Worm (Caenorhabditis elegans) whole organism, young adult: Measurements from ENCODE around the gene C09G9.8.

Experiments
- B0261.1 ChIP-seq: sonication (generic microtip); optimal IDR thresholded peaks from 2 replicates; lab custom pipeline; 2016; ENCODE audit warnings: mild to moderate bottlenecking, missing genetic modification characterization, moderate library complexity, missing compliant biosample characterization
- B0336.3 ChIP-seq: fragments of 200-800 bp; sonication (Bioruptor generic); IDR thresholded peaks from 2 replicates; pipeline ENCODE4 v1.3.6; 2022; ENCODE audit warnings: missing genetic modification characterization, missing compliant biosample characterization
- D2030.7 ChIP-seq: fragments of 200-800 bp; sonication (Bioruptor generic); IDR thresholded peaks from 2 replicates; pipeline ENCODE4 v1.3.6; 2022; ENCODE audit warnings: missing genetic modification reagents, missing genetic modification characterization, missing compliant biosample characterization
- F22D6.2 ChIP-seq: sonication (generic microtip); optimal IDR thresholded peaks from 2 replicates; lab custom pipeline; 2016; ENCODE audit warnings: mild to moderate bottlenecking, missing genetic modification characterization, missing compliant biosample characterization
- F33H1.4 ChIP-seq: fragments of 200-800 bp; sonication (Bioruptor generic); IDR thresholded peaks from 2 replicates; pipeline ENCODE4 v1.3.6; 2022; ENCODE audit warnings: missing genetic modification reagents, missing genetic modification characterization, missing compliant biosample characterization
- F37B4.10 ChIP-seq: fragments of 200-800 bp; sonication (Bioruptor generic); IDR thresholded peaks from 2 replicates; pipeline ENCODE4 v1.3.6; 2022; ENCODE audit warnings: missing genetic modification characterization, missing compliant biosample characterization
- F49E8.2 ChIP-seq: sonication (generic microtip); optimal IDR thresholded peaks from 3 replicates; lab custom pipeline; 2017; ENCODE audit warnings: missing genetic modification characterization, mild to moderate bottlenecking, missing compliant biosample characterization, antibody characterized with exemption, moderate library complexity; ENCODE audit not compliant: insufficient read depth
- F52B5.7 ChIP-seq: sonication (generic microtip); optimal IDR thresholded peaks from 2 replicates; lab custom pipeline; 2016; ENCODE audit warnings: mild to moderate bottlenecking, missing genetic modification characterization, missing compliant biosample characterization
- K12H6.12 ChIP-seq: fragments of 200-800 bp; sonication (Bioruptor generic); optimal IDR thresholded peaks from 2 replicates; lab custom pipeline; 2018; ENCODE audit warnings: mild to moderate bottlenecking, missing genetic modification characterization, missing compliant biosample characterization
- T07F8.4 ChIP-seq: sonication (generic microtip); optimal IDR thresholded peaks from 2 replicates; lab custom pipeline; 2016; ENCODE audit warnings: mild to moderate bottlenecking, missing genetic modification characterization, moderate library complexity, missing compliant biosample characterization
- Y53F4B.3 ChIP-seq: fragments of 200-800 bp; sonication (Bioruptor generic); IDR thresholded peaks from 2 replicates; pipeline ENCODE4 v1.3.6; 2022; ENCODE audit warnings: missing genetic modification reagents, missing genetic modification characterization, missing compliant biosample characterization
- Y79H2A.3 ChIP-seq: fragments of 200-800 bp; sonication (Bioruptor generic); conservative IDR thresholded peaks from 2 replicates; pipeline ENCODE4 v1.3.6; 2022; ENCODE audit warnings: missing genetic modification reagents, missing genetic modification characterization, missing compliant biosample characterization
- Y95B8A.8 ChIP-seq: fragments of 200-800 bp; sonication (Bioruptor generic); IDR thresholded peaks from 2 replicates; pipeline ENCODE4 v1.3.6; 2022; ENCODE audit warnings: missing genetic modification reagents, missing genetic modification characterization, missing compliant biosample characterization
- ZK185.1 ChIP-seq: sonication (generic microtip); optimal IDR thresholded peaks from 2 replicates; lab custom pipeline; 2016; ENCODE audit warnings: mild to moderate bottlenecking, missing genetic modification characterization, missing compliant biosample characterization; ENCODE audit not compliant: poor library complexity, severe bottlenecking
- ama-1 ChIP-seq, 3 experiments: fragments of 150-350 bp in 1 of 3; sonication (generic microtip) in 2 of 3; optimal IDR thresholded peaks; 2 replicates each; lab custom pipeline; 2014 to 2018; ENCODE audit warnings: missing biosample characterization in 2 of 3, missing genetic modification characterization in 2 of 3, missing genetic modification reagents in 2 of 3
- aptf-2 ChIP-seq: fragments of 200-800 bp; sonication (Bioruptor generic); conservative IDR thresholded peaks from 2 replicates; pipeline ENCODE4 v1.3.6; 2022; ENCODE audit warnings: missing genetic modification reagents, missing genetic modification characterization, missing compliant biosample characterization
- aptf-3 ChIP-seq: fragments of 200-800 bp; sonication (Bioruptor generic); IDR thresholded peaks from 2 replicates; pipeline ENCODE4 v1.3.6; 2022; ENCODE audit warnings: missing genetic modification characterization, missing compliant biosample characterization
- bed-2 ChIP-seq: fragments of 200-800 bp; sonication (Bioruptor generic); IDR thresholded peaks from 2 replicates; pipeline ENCODE4 v1.3.6; 2022; ENCODE audit warnings: missing genetic modification reagents, missing genetic modification characterization, missing compliant biosample characterization
- cebp-1 ChIP-seq, 2 experiments: fragments of 200-800 bp in 1 of 2; sonication (Bioruptor generic) in 1 of 2; sonication (generic microtip) in 1 of 2; IDR thresholded peaks in 1 of 2; optimal IDR thresholded peaks in 1 of 2; 2 replicates each; pipeline versions ENCODE4 v1.3.6 to Lab custom; 2017 to 2022; ENCODE audit warnings: missing compliant biosample characterization in 2 of 2, missing genetic modification characterization in 2 of 2, mild to moderate bottlenecking in 1 of 2, missing genetic modification reagents in 1 of 2, moderate library complexity in 1 of 2
- cebp-2 ChIP-seq: fragments of 200-800 bp; sonication (Bioruptor generic); IDR thresholded peaks from 2 replicates; pipeline ENCODE4 v1.3.6; 2022; ENCODE audit warnings: missing genetic modification characterization, missing compliant biosample characterization
- dox-1 ChIP-seq: fragments of 200-800 bp; sonication (Bioruptor generic); IDR thresholded peaks from 2 replicates; pipeline ENCODE4 v1.3.6; 2022; ENCODE audit warnings: missing genetic modification reagents, missing genetic modification characterization, missing compliant biosample characterization
- ekl-4 ChIP-seq: fragments of 200-800 bp; sonication (Bioruptor generic); IDR thresholded peaks from 2 replicates; pipeline ENCODE4 v1.3.6; 2022; ENCODE audit warnings: missing genetic modification reagents, missing genetic modification characterization, missing compliant biosample characterization
- gei-17 ChIP-seq: fragments of 200-800 bp; sonication (Bioruptor generic); optimal IDR thresholded peaks from 2 replicates; lab custom pipeline; 2018; ENCODE audit warnings: mild to moderate bottlenecking, missing genetic modification characterization, missing compliant biosample characterization
- him-1 ChIP-seq: sonication (generic microtip); optimal IDR thresholded peaks from 2 replicates; lab custom pipeline; 2016; ENCODE audit warnings: missing genotype, missing genetic modification reagents, missing genetic modification characterization, missing compliant biosample characterization
- hlh-12 ChIP-seq: sonication (generic microtip); optimal IDR thresholded peaks from 2 replicates; lab custom pipeline; 2016; ENCODE audit warnings: missing genetic modification characterization, missing compliant biosample characterization
- hmg-1.2 ChIP-seq: fragments of 200-800 bp; sonication (Bioruptor generic); IDR thresholded peaks from 2 replicates; pipeline ENCODE4 v1.3.6; 2022; ENCODE audit warnings: missing genetic modification reagents, missing genetic modification characterization, missing compliant biosample characterization
- hrde-1 ChIP-seq: sonication (generic microtip); optimal IDR thresholded peaks from 2 replicates; lab custom pipeline; 2016; ENCODE audit warnings: missing genetic modification characterization, mild to moderate bottlenecking, missing compliant biosample characterization, moderate library complexity, missing genotype, missing genetic modification reagents, borderline replicate concordance
- lag-1 ChIP-seq: fragments of 200-800 bp; sonication (Bioruptor generic); IDR thresholded peaks from 2 replicates; pipeline ENCODE4 v1.3.6; 2022; ENCODE audit warnings: missing genetic modification reagents, missing genetic modification characterization, missing compliant biosample characterization
- lin-26 ChIP-seq: fragments of 200-800 bp; sonication (Bioruptor generic); IDR thresholded peaks from 2 replicates; pipeline ENCODE4 v1.3.6; 2022; ENCODE audit warnings: missing genetic modification reagents, missing genetic modification characterization, missing compliant biosample characterization
- lin-35 ChIP-seq, 3 experiments: fragments of 150-350 bp in 2 of 3; sonication (generic microtip) in 1 of 3; optimal IDR thresholded peaks; 2 replicates each; lab custom pipeline; 2014 to 2018; ENCODE audit warnings: missing biosample characterization in 3 of 3, missing genetic modification characterization in 3 of 3, missing genetic modification reagents in 3 of 3
- lin-40 ChIP-seq: sonication (generic microtip); optimal IDR thresholded peaks from 2 replicates; lab custom pipeline; 2016; ENCODE audit warnings: missing genetic modification characterization, mild to moderate bottlenecking, missing compliant biosample characterization, missing genotype, missing genetic modification reagents
- lin-54 ChIP-seq: fragments of 200-800 bp; sonication (Bioruptor generic); optimal IDR thresholded peaks from 2 replicates; lab custom pipeline; 2018; ENCODE audit warnings: mild to moderate bottlenecking, missing genetic modification characterization, missing compliant biosample characterization
- lsl-1 ChIP-seq: fragments of 200-800 bp; sonication (Bioruptor generic); optimal IDR thresholded peaks from 2 replicates; lab custom pipeline; 2018; ENCODE audit warnings: mild to moderate bottlenecking, missing genetic modification characterization, moderate library complexity, missing compliant biosample characterization
- nfyb-1 ChIP-seq: fragments of 200-800 bp; sonication (Bioruptor generic); IDR thresholded peaks from 2 replicates; pipeline ENCODE4 v1.3.6; 2022; ENCODE audit warnings: missing genetic modification reagents, missing genetic modification characterization, missing compliant biosample characterization
- nhr-120 ChIP-seq: fragments of 200-800 bp; sonication (Bioruptor generic); IDR thresholded peaks from 2 replicates; pipeline ENCODE4 v1.3.6; 2022; ENCODE audit warnings: missing genetic modification characterization, missing compliant biosample characterization
- nhr-27 ChIP-seq: fragments of 200-800 bp; sonication (Bioruptor generic); optimal IDR thresholded peaks from 2 replicates; lab custom pipeline; 2018; ENCODE audit warnings: mild to moderate bottlenecking, missing genetic modification characterization, moderate library complexity, missing compliant biosample characterization
- nhr-80 ChIP-seq: sonication (generic microtip); optimal IDR thresholded peaks from 2 replicates; lab custom pipeline; 2016; ENCODE audit warnings: missing genetic modification characterization, missing compliant biosample characterization
- pbrm-1 ChIP-seq: fragments of 200-800 bp; sonication (Bioruptor generic); IDR thresholded peaks from 2 replicates; pipeline ENCODE4 v1.3.6; 2022; ENCODE audit warnings: missing genetic modification reagents, missing genetic modification characterization, missing compliant biosample characterization
- pha-4 ChIP-seq: fragments of 150-350 bp; sonication (generic microtip); optimal IDR thresholded peaks from 2 replicates; lab custom pipeline; 2014; ENCODE audit warnings: missing biosample characterization, missing genetic modification reagents, missing genetic modification characterization
- rcor-1 ChIP-seq: fragments of 200-800 bp; sonication (Bioruptor generic); IDR thresholded peaks from 2 replicates; pipeline ENCODE4 v1.3.6; 2022; ENCODE audit warnings: missing genetic modification reagents, missing genetic modification characterization, missing compliant biosample characterization
- snpc-1.3 ChIP-seq: sonication (generic microtip); optimal IDR thresholded peaks from 2 replicates; lab custom pipeline; 2017; ENCODE audit warnings: missing genetic modification characterization, mild to moderate bottlenecking, missing compliant biosample characterization, antibody characterized with exemption, moderate library complexity, missing genotype, missing genetic modification reagents; ENCODE audit not compliant: insufficient read depth
- snpc-3.4 ChIP-seq: sonication (generic microtip); optimal IDR thresholded peaks from 2 replicates; lab custom pipeline; 2017; ENCODE audit warnings: missing genetic modification characterization, mild to moderate bottlenecking, missing compliant biosample characterization, antibody characterized with exemption, moderate library complexity, missing genotype, missing genetic modification reagents
- tbp1 ChIP-seq: fragments of 200-800 bp; sonication (Bioruptor generic); optimal IDR thresholded peaks from 2 replicates; lab custom pipeline; 2018; ENCODE audit warnings: mild to moderate bottlenecking, missing genetic modification characterization, missing compliant biosample characterization
- tlf-1 ChIP-seq: fragments of 200-800 bp; sonication (Bioruptor generic); optimal IDR thresholded peaks from 2 replicates; lab custom pipeline; 2018; ENCODE audit warnings: mild to moderate bottlenecking, missing genetic modification characterization, missing compliant biosample characterization
- ztf-26 ChIP-seq: sonication (generic microtip); optimal IDR thresholded peaks from 2 replicates; lab custom pipeline; 2017; ENCODE audit warnings: missing genetic modification characterization, missing compliant biosample characterization
- ztf-28 ChIP-seq: fragments of 200-800 bp; sonication (Bioruptor generic); IDR thresholded peaks from 2 replicates; pipeline ENCODE4 v1.3.6; 2022; ENCODE audit warnings: missing genetic modification reagents, missing genetic modification characterization, missing compliant biosample characterization
- ztf-3 ChIP-seq: fragments of 200-800 bp; sonication (Bioruptor generic); optimal IDR thresholded peaks from 2 replicates; lab custom pipeline; 2018; ENCODE audit warnings: mild to moderate bottlenecking, missing genetic modification characterization, missing compliant biosample characterization

The C09G9.8 gene

DNA sequence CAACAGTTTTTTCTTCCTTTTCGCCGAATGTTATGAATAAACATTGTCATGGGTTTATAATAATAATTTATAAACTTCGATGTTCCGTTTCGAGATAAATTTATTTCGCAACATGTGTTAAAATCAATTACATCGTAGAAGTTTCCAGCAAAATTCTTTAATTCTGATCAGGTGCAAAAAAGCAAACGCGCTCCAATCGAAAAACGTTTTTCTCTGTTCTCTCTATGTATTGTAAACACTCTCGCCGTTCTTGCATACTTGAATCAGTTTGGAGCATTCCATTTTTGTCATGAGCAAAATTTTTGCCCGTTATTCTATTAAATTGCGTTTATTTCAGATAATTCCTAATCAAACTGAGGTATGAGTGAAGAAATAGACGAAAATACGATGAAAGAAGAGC, 12.5 kb downstream of the C09G9.8 start, which contains the start of gene rad-54.L2 (continued):
- TF ChIP-seq F52B5.7 (tag; lab: Kevin White, UChicago) (no peak), nhr-27 (no peak), ekl-4 (GFP tag; lab: Robert Waterston, UW) (peak; percentile 68; the same call in 1 of the 2 replicates), ztf-26 (no peak), snpc-3.4 (tag; lab: Kevin White, UChicago) (peak; percentile 36), dox-1 (GFP tag; lab: Robert Waterston, UW) (0 out of 2 replicates have a peak, but pooled peaks have one; percentile 14), F22D6.2 (tag; lab: Kevin White, UChicago) (no peak), tlf-1 (peak; percentile 51), T07F8.4 (tag; lab: Kevin White, UChicago) (no peak), F49E8.2 (tag; lab: Kevin White, UChicago) (peak; percentile 40), lag-1 (GFP tag; lab: Robert Waterston, UW) (no peak), F37B4.10 (GFP tag; lab: Robert Waterston, UW) (no peak), aptf-2 (GFP tag; lab: Robert Waterston, UW) (no peak), hlh-12 (tag; lab: Kevin White, UChicago) (no peak), aptf-3 (GFP tag; lab: Robert Waterston, UW) (no peak), pbrm-1 (GFP tag; lab: Robert Waterston, UW) (peak; percentile 42; the same call in 1 of the 2 replicates), F33H1.4 (GFP tag; lab: Robert Waterston, UW) (peak; percentile 33; the same call in 1 of the 2 replicates), nhr-120 (GFP tag; lab: Robert Waterston, UW) (no peak), bed-2 (GFP tag; lab: Robert Waterston, UW) (no peak), K12H6.12 (tag; lab: Kevin White, UChicago) (no peak), pha-4 (tag; lab: Kevin White, UChicago) (peak; percentile 91), nfyb-1 (peak; percentile 59; the same call in 1 of the 2 replicates), lin-26 (GFP tag; lab: Robert Waterston, UW) (no peak), lin-35 (GFP tag; optimal IDR thresholded peaks at IDR 0.05; lab: Kevin White, UChicago) (peak in 1 of 3 experiments; percentile 34), Y95B8A.8 (no peak), lin-40 (tag; lab: Kevin White, UChicago) (peak; percentile 48), Y79H2A.3 (GFP tag; lab: Robert Waterston, UW) (no peak), rcor-1 (GFP tag; lab: Robert Waterston, UW) (no peak), B0336.3 (GFP tag; lab: Robert Waterston, UW) (no peak), hmg-1.2 (GFP tag; lab: Robert Waterston, UW) (peak; percentile 69; the same call in 1 of the 2 replicates), tbp1 (peak; percentile 17)

DNA sequence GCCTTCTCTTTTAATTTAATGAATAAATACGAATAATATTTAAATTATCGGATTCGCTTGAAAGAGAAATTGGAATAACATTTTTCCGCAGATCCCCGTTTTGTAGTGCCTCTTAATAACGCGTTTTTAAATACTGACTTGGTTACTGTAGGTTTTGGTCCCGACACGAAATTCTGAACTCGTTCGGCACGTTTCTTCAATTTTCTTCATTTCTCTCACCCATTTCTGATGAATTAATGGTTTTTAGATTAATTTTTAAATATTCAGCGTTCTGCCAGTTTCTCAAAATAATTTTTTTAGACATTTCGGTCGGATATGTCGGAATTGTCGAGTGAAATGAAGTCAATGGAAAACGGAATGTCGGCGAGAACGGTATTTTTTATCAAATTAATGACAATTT, 20.1 kb downstream of the C09G9.8 start, which contains the start of gene C27B7.5:
TSS of gene C27B7.5 (plus strand) at position 301 of the 400 bp plus-strand sequence.
- TF ChIP-seq snpc-1.3 (tag; lab: Kevin White, UChicago), result no peak
- TF ChIP-seq cebp-1 (GFP tag; IDR thresholded peaks at IDR 0.05; lab: Robert Waterston, UW), result no peak
- TF ChIP-seq cebp-1 (tag; optimal IDR thresholded peaks at IDR 0.05; lab: Kevin White, UChicago), result peak; percentile 31
- TF ChIP-seq Y53F4B.3 (GFP tag; lab: Robert Waterston, UW), result no peak
- no peak for TF ChIP-seq aptf-3 (GFP tag; lab: Robert Waterston, UW)
- TF ChIP-seq lin-54 (GFP tag; lab: Kevin White, UChicago), result no peak
- TF ChIP-seq hmg-1.2 (GFP tag; lab: Robert Waterston, UW), result 0 out of 2 replicates have a peak, but pooled peaks have one; percentile 8
- TF ChIP-seq gei-17 (GFP tag; lab: Kevin White, UChicago), result no peak
- peak; percentile 22 for TF ChIP-seq him-1 (tag; lab: Kevin White, UChicago)
- no peak for TF ChIP-seq cebp-2 (GFP tag; lab: Robert Waterston, UW)
- TF ChIP-seq B0261.1 (tag; lab: Kevin White, UChicago), result no peak
- TF ChIP-seq nhr-80, result no peak
- TF ChIP-seq D2030.7, result 0 out of 2 replicates have a peak, but pooled peaks have one; percentile 17
- peak; percentile 9 for TF ChIP-seq snpc-3.4 (tag; lab: Kevin White, UChicago)
- no peak for TF ChIP-seq ama-1 (optimal IDR thresholded peaks at IDR 0.05; lab: Kevin White, UChicago)
- no peak for TF ChIP-seq ama-1 (GFP tag; optimal IDR thresholded peaks at IDR 0.05; lab: Kevin White, UChicago)
- TF ChIP-seq ZK185.1 (tag; lab: Kevin White, UChicago), result no peak
- peak; percentile 35 for TF ChIP-seq hrde-1
- TF ChIP-seq ztf-28 (GFP tag; lab: Robert Waterston, UW), result no peak
- TF ChIP-seq ztf-3 (GFP tag; lab: Kevin White, UChicago), result no peak
- TF ChIP-seq lsl-1 (GFP tag; lab: Kevin White, UChicago), result peak; percentile 5
